Worm (Caenorhabditis elegans) whole organism, late embryonic: ENCODE results near the gene B0432.1.

ENCODE experiments used
- C08G9.2 ChIP-seq: sonication (generic microtip); optimal IDR thresholded peaks from 2 replicates; lab custom pipeline; 2016; ENCODE audit warnings: mild to moderate bottlenecking, missing genetic modification characterization, moderate library complexity, missing compliant biosample characterization
- K02D7.2 ChIP-seq: sonication (generic microtip); optimal IDR thresholded peaks from 2 replicates; lab custom pipeline; 2017; ENCODE audit warnings: mild to moderate bottlenecking, missing genetic modification characterization, missing compliant biosample characterization
- K09A11.1 ChIP-seq: sonication (generic microtip); optimal IDR thresholded peaks from 2 replicates; lab custom pipeline; 2017; ENCODE audit warnings: antibody characterized with exemption, mild to moderate bottlenecking, missing genetic modification characterization, missing compliant biosample characterization; ENCODE audit not compliant: insufficient read depth
- T23F11.4 ChIP-seq: fragments of 200-800 bp; sonication (Bioruptor generic); optimal IDR thresholded peaks from 2 replicates; lab custom pipeline; 2018; ENCODE audit warnings: mild to moderate bottlenecking, missing genetic modification characterization, missing compliant biosample characterization
- ceh-18 ChIP-seq: sonication (generic microtip); optimal IDR thresholded peaks from 2 replicates; lab custom pipeline; 2016; ENCODE audit warnings: missing genetic modification characterization, missing compliant biosample characterization
- ceh-19 ChIP-seq: fragments of 200-800 bp; sonication (Bioruptor generic); optimal IDR thresholded peaks from 2 replicates; lab custom pipeline; 2018; ENCODE audit warnings: mild to moderate bottlenecking, missing genetic modification characterization, missing compliant biosample characterization
- ceh-2 ChIP-seq: sonication (generic microtip); optimal IDR thresholded peaks from 2 replicates; lab custom pipeline; 2016; ENCODE audit warnings: missing genotype, missing genetic modification characterization, missing compliant biosample characterization
- ceh-24 ChIP-seq: sonication (generic microtip); optimal IDR thresholded peaks from 2 replicates; lab custom pipeline; 2016; ENCODE audit warnings: mild to moderate bottlenecking, missing genetic modification characterization, missing compliant biosample characterization
- ceh-31 ChIP-seq: sonication (generic microtip); optimal IDR thresholded peaks from 2 replicates; lab custom pipeline; 2016; ENCODE audit warnings: missing genetic modification characterization, missing compliant biosample characterization
- ceh-34 ChIP-seq: sonication (generic microtip); optimal IDR thresholded peaks from 2 replicates; lab custom pipeline; 2016; ENCODE audit warnings: mild to moderate bottlenecking, missing genetic modification characterization, missing compliant biosample characterization
- ceh-45 ChIP-seq: fragments of 200-800 bp; sonication (Bioruptor generic); IDR thresholded peaks from 2 replicates; pipeline ENCODE4 v1.3.6; 2022; ENCODE audit warnings: missing genetic modification reagents, missing genetic modification characterization, missing compliant biosample characterization
- ceh-6 ChIP-seq: fragments of 200-800 bp; sonication (Bioruptor generic); optimal IDR thresholded peaks from 2 replicates; lab custom pipeline; 2018; ENCODE audit warnings: mild to moderate bottlenecking, missing genetic modification characterization, missing compliant biosample characterization
- ceh-9 ChIP-seq: sonication (generic microtip); optimal IDR thresholded peaks from 2 replicates; lab custom pipeline; 2016; ENCODE audit warnings: mild to moderate bottlenecking, missing genetic modification characterization, inconsistent platforms, missing compliant biosample characterization
- che-1 ChIP-seq: sonication (generic microtip); optimal IDR thresholded peaks from 2 replicates; lab custom pipeline; 2016; ENCODE audit warnings: mild to moderate bottlenecking, missing genetic modification characterization, missing compliant biosample characterization
- dmd-4 ChIP-seq: sonication (generic microtip); optimal IDR thresholded peaks from 2 replicates; lab custom pipeline; 2016; ENCODE audit warnings: borderline replicate concordance, missing genetic modification characterization, missing compliant biosample characterization
- dve-1 ChIP-seq: sonication (generic microtip); optimal IDR thresholded peaks from 2 replicates; lab custom pipeline; 2017; ENCODE audit warnings: antibody characterized with exemption, mild to moderate bottlenecking, missing genetic modification characterization, missing compliant biosample characterization
- elt-4 ChIP-seq: sonication (generic microtip); optimal IDR thresholded peaks from 2 replicates; lab custom pipeline; 2016; ENCODE audit warnings: missing genetic modification characterization, missing compliant biosample characterization
- ets-4 ChIP-seq: sonication (generic microtip); optimal IDR thresholded peaks from 2 replicates; lab custom pipeline; 2016; ENCODE audit warnings: missing genetic modification characterization, missing compliant biosample characterization
- eyg-1 ChIP-seq: sonication (generic microtip); optimal IDR thresholded peaks from 2 replicates; lab custom pipeline; 2016; ENCODE audit warnings: missing genotype, missing genetic modification characterization, missing compliant biosample characterization
- fkh-6 ChIP-seq: sonication (generic microtip); optimal IDR thresholded peaks from 2 replicates; lab custom pipeline; 2016; ENCODE audit warnings: missing genetic modification characterization, missing compliant biosample characterization
- hlh-13 ChIP-seq: fragments of 200-800 bp; sonication (Bioruptor generic); optimal IDR thresholded peaks from 2 replicates; lab custom pipeline; 2018; ENCODE audit warnings: mild to moderate bottlenecking, missing genetic modification characterization, missing compliant biosample characterization
- hlh-6 ChIP-seq: sonication (generic microtip); optimal IDR thresholded peaks from 2 replicates; lab custom pipeline; 2016; ENCODE audit warnings: missing genotype, missing genetic modification characterization, missing compliant biosample characterization
- hlh-8 ChIP-seq: sonication (generic microtip); optimal IDR thresholded peaks from 2 replicates; lab custom pipeline; 2016; ENCODE audit warnings: missing genotype, missing genetic modification characterization, missing compliant biosample characterization
- lim-6 ChIP-seq: sonication (generic microtip); optimal IDR thresholded peaks from 2 replicates; lab custom pipeline; 2016; ENCODE audit warnings: missing genetic modification characterization, missing compliant biosample characterization
- lin-11 ChIP-seq: fragments of 200-800 bp; sonication (Bioruptor generic); optimal IDR thresholded peaks from 2 replicates; lab custom pipeline; 2018; ENCODE audit warnings: mild to moderate bottlenecking, missing genetic modification characterization, missing compliant biosample characterization
- madf-2 ChIP-seq: sonication (generic microtip); optimal IDR thresholded peaks from 2 replicates; lab custom pipeline; 2017; ENCODE audit warnings: missing genetic modification characterization, missing compliant biosample characterization
- nfya-1 ChIP-seq: sonication (generic microtip); optimal IDR thresholded peaks from 2 replicates; lab custom pipeline; 2017; ENCODE audit warnings: missing genetic modification characterization, mild to moderate bottlenecking, missing compliant biosample characterization, antibody characterized with exemption, moderate library complexity
- nhr-11 ChIP-seq: fragments of 150-350 bp; optimal IDR thresholded peaks from 2 replicates; lab custom pipeline; 2014; ENCODE audit warnings: missing biosample characterization, missing genetic modification characterization
- npax-4 ChIP-seq: sonication (generic microtip); optimal IDR thresholded peaks from 2 replicates; lab custom pipeline; 2016; ENCODE audit warnings: missing genetic modification characterization, missing compliant biosample characterization
- pax-1 ChIP-seq: fragments of 150-350 bp; optimal IDR thresholded peaks from 2 replicates; lab custom pipeline; 2014; ENCODE audit warnings: missing biosample characterization, missing genetic modification characterization
- pha-4 ChIP-seq: fragments of 150-350 bp; optimal IDR thresholded peaks from 2 replicates; lab custom pipeline; 2018; ENCODE audit warnings: missing biosample characterization, missing genetic modification reagents, missing genetic modification characterization
- pros-1 ChIP-seq: fragments of 150-350 bp; optimal IDR thresholded peaks from 2 replicates; lab custom pipeline; 2014; ENCODE audit warnings: missing biosample characterization, missing genetic modification reagents, missing genetic modification characterization
- ref-2 ChIP-seq: sonication (generic microtip); optimal IDR thresholded peaks from 2 replicates; lab custom pipeline; 2016; ENCODE audit warnings: missing genetic modification characterization, missing compliant biosample characterization
- rnt-1 ChIP-seq: sonication (generic microtip); optimal IDR thresholded peaks from 2 replicates; lab custom pipeline; 2016; ENCODE audit warnings: missing genetic modification characterization, missing compliant biosample characterization
- sdc-2 ChIP-seq: sonication (generic microtip); optimal IDR thresholded peaks from 2 replicates; lab custom pipeline; 2016; ENCODE audit warnings: missing genotype, missing genetic modification characterization, missing compliant biosample characterization
- sox-4 ChIP-seq: sonication (generic microtip); optimal IDR thresholded peaks from 2 replicates; lab custom pipeline; 2017; ENCODE audit warnings: mild to moderate bottlenecking, missing genetic modification characterization, inconsistent platforms, missing compliant biosample characterization
- ttx-3 ChIP-seq: sonication (generic microtip); optimal IDR thresholded peaks from 2 replicates; lab custom pipeline; 2016; ENCODE audit warnings: missing genetic modification reagents, missing genetic modification characterization, missing compliant biosample characterization
- unc-3 ChIP-seq, 2 experiments: fragments of 200-800 bp in 1 of 2; sonication (Bioruptor generic) in 1 of 2; sonication (generic microtip) in 1 of 2; conservative IDR thresholded peaks in 1 of 2; optimal IDR thresholded peaks in 1 of 2; 2 replicates each; pipeline versions ENCODE4 v1.3.6 to Lab custom; 2016 to 2022; ENCODE audit warnings: missing compliant biosample characterization in 2 of 2, missing genetic modification characterization in 2 of 2, missing genetic modification reagents in 1 of 2

Gene B0432.1

ce11 chrII:263563-263962 lies 33.6 kb upstream of the B0432.1 start, which contains the start of gene scc-2:
TSS of gene scc-2 (minus strand) at chrII:263663.
- TF ChIP-seq hlh-6 (tag; lab: Kevin White, UChicago) (no peak), nfya-1 (tag; lab: Kevin White, UChicago) (no peak), pros-1 (no peak), pha-4 (tag; lab: Kevin White, UChicago) (no peak), ceh-18 (no peak), nhr-11 (tag; lab: Kevin White, UChicago) (no peak), T23F11.4 (GFP tag; lab: Kevin White, UChicago) (no peak), madf-2 (no peak), hlh-13 (GFP tag; lab: Kevin White, UChicago) (no peak), K02D7.2 (no peak), dmd-4 (no peak), ceh-2 (no peak), ceh-9 (tag; lab: Kevin White, UChicago) (no peak), ceh-6 (GFP tag; lab: Kevin White, UChicago) (no peak), npax-4 (tag; lab: Kevin White, UChicago) (no peak), K09A11.1 (tag; lab: Kevin White, UChicago) (no peak), dve-1 (tag; lab: Kevin White, UChicago) (no peak)
- TF ChIP-seq, all 69 proteins: peak for 0

ce11 chrII:264053-264452 lies 33.1 kb upstream of the B0432.1 start, which contains the start of gene B0432.14:
TSS of gene B0432.14 (plus strand) at chrII:264353.
- TF ChIP-seq sdc-2 (tag; lab: Kevin White, UChicago) (no peak), lin-11 (tag; lab: Kevin White, UChicago) (no peak), madf-2 (no peak), unc-3 (GFP tag; conservative IDR thresholded peaks at IDR 0.05; lab: Robert Waterston, UW) (no peak), unc-3 (tag; optimal IDR thresholded peaks at IDR 0.05; lab: Kevin White, UChicago) (no peak), rnt-1 (tag; lab: Kevin White, UChicago) (no peak), ceh-31 (tag; lab: Kevin White, UChicago) (no peak), ceh-45 (GFP tag; lab: Robert Waterston, UW) (no peak), pax-1 (tag; lab: Kevin White, UChicago) (no peak), ceh-24 (tag; lab: Kevin White, UChicago) (no peak), nfya-1 (tag; lab: Kevin White, UChicago) (no peak), ref-2 (no peak)

ce11 chrII:273872-274271 lies 23.3 kb upstream of the B0432.1 start, which contains the start of gene B0432.7:
TSS of gene B0432.7 (minus strand) at chrII:273972.
- no peak for TF ChIP-seq ceh-9 (tag; lab: Kevin White, UChicago)
- TF ChIP-seq sox-4 (tag; lab: Kevin White, UChicago) = no peak
- TF ChIP-seq rnt-1 (tag; lab: Kevin White, UChicago) = no peak
- TF ChIP-seq fkh-6 = no peak
- no peak for TF ChIP-seq pax-1 (tag; lab: Kevin White, UChicago)
- TF ChIP-seq ttx-3 (tag; lab: Kevin White, UChicago) = no peak
- no peak for TF ChIP-seq ceh-19 (GFP tag; lab: Kevin White, UChicago)
- no peak for TF ChIP-seq C08G9.2 (tag; lab: Kevin White, UChicago)
- no peak for TF ChIP-seq elt-4
- TF ChIP-seq lim-6 (tag; lab: Kevin White, UChicago) = no peak
- TF ChIP-seq hlh-8 (tag; lab: Kevin White, UChicago) = no peak
- no peak for TF ChIP-seq ceh-24 (tag; lab: Kevin White, UChicago)

- TF ChIP-seq lim-6 (tag; lab: Kevin White, UChicago) (no peak), eyg-1 (tag; lab: Kevin White, UChicago) (no peak), pros-1 (no peak), ceh-45 (GFP tag; lab: Robert Waterston, UW) (no peak), ceh-31 (tag; lab: Kevin White, UChicago) (no peak), ttx-3 (tag; lab: Kevin White, UChicago) (no peak), che-1 (tag; lab: Kevin White, UChicago) (no peak), pha-4 (tag; lab: Kevin White, UChicago) (no peak), ets-4 (tag; lab: Kevin White, UChicago) (no peak), ceh-34 (tag; lab: Kevin White, UChicago) (no peak), T23F11.4 (GFP tag; lab: Kevin White, UChicago) (no peak)
Measured at ce11 chrII:278636-279035, 18.6 kb upstream of the B0432.1 start, which contains the start of gene B0432.8. TSS of gene B0432.8 (minus strand) at chrII:278736.
